Worm (Caenorhabditis elegans) whole organism, L4 larva: ENCODE results near the gene srh-19.
A peak's percentile ranks its signal among the peaks of the same experiment; 100 is the strongest.

Experiments used
- aha-1 ChIP-seq: fragments of 150-350 bp; peaks from one replicate; lab custom pipeline; 2014; ENCODE audit warnings: missing biosample characterization, missing genetic modification characterization
- aly-2 ChIP-seq: sonication (generic microtip); optimal IDR thresholded peaks from 2 replicates; lab custom pipeline; 2018; ENCODE audit warnings: missing biosample characterization, missing genetic modification characterization
- ceh-20 ChIP-seq: fragments of 200-800 bp; sonication (Bioruptor generic); IDR thresholded peaks from 2 replicates; pipeline ENCODE4 v1.3.6; 2022; ENCODE audit warnings: missing genetic modification reagents, missing genetic modification characterization, missing compliant biosample characterization
- ceh-28 ChIP-seq: fragments of 150-350 bp; optimal IDR thresholded peaks from 2 replicates; lab custom pipeline; 2014; ENCODE audit warnings: missing biosample characterization, missing genetic modification reagents, missing genetic modification characterization
- cey-2 ChIP-seq: sonication (generic microtip); optimal IDR thresholded peaks from 3 replicates; lab custom pipeline; 2017; ENCODE audit warnings: missing genetic modification characterization, mild to moderate bottlenecking, missing compliant biosample characterization, antibody characterized with exemption, borderline replicate concordance; ENCODE audit not compliant: insufficient read depth
- ctbp-1 ChIP-seq: fragments of 200-800 bp; sonication (Bioruptor generic); IDR thresholded peaks from 2 replicates; pipeline ENCODE4 v1.3.6; 2022; ENCODE audit warnings: missing genetic modification reagents, missing genetic modification characterization, missing compliant biosample characterization
- daf-12 ChIP-seq: fragments of 150-350 bp; optimal IDR thresholded peaks from 2 replicates; lab custom pipeline; 2014; ENCODE audit warnings: missing biosample characterization, missing genetic modification reagents, missing genetic modification characterization
- daf-16 ChIP-seq, 3 experiments: sonication (generic microtip); optimal IDR thresholded peaks; 2 replicates each; lab custom pipeline; 2016 to 2017; ENCODE audit warnings: missing genetic modification characterization in 3 of 3, missing genetic modification reagents in 3 of 3, mild to moderate bottlenecking in 2 of 3, missing compliant biosample characterization in 2 of 3, missing biosample characterization in 1 of 3, moderate library complexity in 1 of 3
- duxl-1 ChIP-seq: sonication (generic microtip); optimal IDR thresholded peaks from 2 replicates; lab custom pipeline; 2016; ENCODE audit warnings: mild to moderate bottlenecking, missing genetic modification characterization, moderate library complexity, missing compliant biosample characterization; ENCODE audit not compliant: poor library complexity
- dve-1 ChIP-seq: sonication (generic microtip); optimal IDR thresholded peaks from 2 replicates; lab custom pipeline; 2017; ENCODE audit warnings: antibody characterized with exemption, mild to moderate bottlenecking, missing genetic modification characterization, missing compliant biosample characterization; ENCODE audit not compliant: insufficient read depth
- egl-43 ChIP-seq: fragments of 200-800 bp; sonication (Bioruptor generic); IDR thresholded peaks from 2 replicates; pipeline ENCODE4 v1.3.6; 2022; ENCODE audit warnings: missing genetic modification reagents, missing genetic modification characterization, missing compliant biosample characterization
- hif-1 ChIP-seq, 2 experiments: sonication (generic microtip); optimal IDR thresholded peaks; 2 replicates each; lab custom pipeline; 2016 to 2017; ENCODE audit warnings: missing compliant biosample characterization in 2 of 2, missing genetic modification characterization in 2 of 2, missing genetic modification reagents in 2 of 2, missing genotype in 2 of 2, mild to moderate bottlenecking in 1 of 2
- hlh-11 ChIP-seq: fragments of 200-800 bp; sonication (Bioruptor generic); optimal IDR thresholded peaks from 2 replicates; lab custom pipeline; 2018; ENCODE audit warnings: mild to moderate bottlenecking, missing genetic modification characterization, missing compliant biosample characterization
- lim-7 ChIP-seq: fragments of 200-800 bp; sonication (Bioruptor generic); IDR thresholded peaks from 2 replicates; pipeline ENCODE4 v1.3.6; 2022; ENCODE audit warnings: missing genetic modification characterization, missing compliant biosample characterization
- lin-38 ChIP-seq: fragments of 200-800 bp; sonication (Bioruptor generic); IDR thresholded peaks from 2 replicates; pipeline ENCODE4 v1.3.6; 2022; ENCODE audit warnings: missing genetic modification reagents, missing genetic modification characterization, missing compliant biosample characterization
- lsy-2 ChIP-seq, 2 experiments: fragments of 150-350 bp in 1 of 2; sonication (generic microtip) in 1 of 2; optimal IDR thresholded peaks; 2 replicates each; lab custom pipeline; 2014 to 2017; ENCODE audit warnings: missing biosample characterization in 2 of 2, missing genetic modification characterization in 2 of 2
- madf-5 ChIP-seq, 2 experiments: fragments of 200-800 bp; sonication (Bioruptor generic); IDR thresholded peaks; 2 replicates each; pipeline ENCODE4 v1.3.6; 2022; ENCODE audit warnings: missing compliant biosample characterization in 2 of 2, missing genetic modification characterization in 2 of 2
- madf-9 ChIP-seq: fragments of 200-800 bp; sonication (Bioruptor generic); conservative IDR thresholded peaks from 2 replicates; pipeline ENCODE4 v1.3.6; 2022; ENCODE audit warnings: missing genetic modification reagents, missing genetic modification characterization, missing compliant biosample characterization
- mep-1 ChIP-seq: fragments of 150-350 bp; sonication (generic microtip); optimal IDR thresholded peaks from 3 replicates; lab custom pipeline; 2014; ENCODE audit warnings: missing biosample characterization, missing genetic modification characterization
- mes-2 ChIP-seq: sonication (generic microtip); optimal IDR thresholded peaks from 2 replicates; lab custom pipeline; 2016; ENCODE audit warnings: missing genotype, mild to moderate bottlenecking, missing genetic modification characterization, missing compliant biosample characterization; ENCODE audit not compliant: poor library complexity, severe bottlenecking
- nhr-102 ChIP-seq: sonication (generic microtip); optimal IDR thresholded peaks from 2 replicates; lab custom pipeline; 2016; ENCODE audit warnings: mild to moderate bottlenecking, missing genetic modification characterization, moderate library complexity, missing compliant biosample characterization
- nhr-11 ChIP-seq: fragments of 150-350 bp; optimal IDR thresholded peaks from 2 replicates; lab custom pipeline; 2014; ENCODE audit warnings: missing biosample characterization, missing genetic modification characterization
- nhr-25 ChIP-seq: sonication (generic microtip); optimal IDR thresholded peaks from 2 replicates; lab custom pipeline; 2017; ENCODE audit warnings: missing genetic modification characterization, mild to moderate bottlenecking, missing compliant biosample characterization, antibody characterized with exemption, moderate library complexity, borderline replicate concordance; ENCODE audit not compliant: insufficient read depth
- nhr-42 ChIP-seq: fragments of 200-800 bp; sonication (Bioruptor generic); IDR thresholded peaks from 2 replicates; pipeline ENCODE4 v1.3.6; 2022; ENCODE audit warnings: missing genetic modification characterization, missing compliant biosample characterization
- nhr-6 ChIP-seq: fragments of 150-350 bp; optimal IDR thresholded peaks from 2 replicates; lab custom pipeline; 2014; ENCODE audit warnings: missing biosample characterization, missing genetic modification characterization
- nhr-77 ChIP-seq: fragments of 150-350 bp; optimal IDR thresholded peaks from 2 replicates; lab custom pipeline; 2014; ENCODE audit warnings: missing biosample characterization, missing genetic modification characterization
- rbr-2 ChIP-seq: sonication (generic microtip); optimal IDR thresholded peaks from 2 replicates; lab custom pipeline; 2016; ENCODE audit warnings: missing genotype, missing genetic modification characterization, missing compliant biosample characterization
- saeg-2 ChIP-seq: fragments of 200-800 bp; sonication (Bioruptor generic); IDR thresholded peaks from 2 replicates; pipeline ENCODE4 v1.3.6; 2022; ENCODE audit warnings: missing genetic modification reagents, missing genetic modification characterization, missing compliant biosample characterization
- set-16 ChIP-seq: fragments of 200-800 bp; sonication (Bioruptor generic); IDR thresholded peaks from 2 replicates; pipeline ENCODE4 v1.3.6; 2022; ENCODE audit warnings: missing genetic modification reagents, missing genetic modification characterization, missing compliant biosample characterization
- tag-97 ChIP-seq: fragments of 200-800 bp; sonication (Bioruptor generic); IDR thresholded peaks from 2 replicates; pipeline ENCODE4 v1.3.6; 2022; ENCODE audit warnings: missing genetic modification characterization, missing compliant biosample characterization
- unc-130 ChIP-seq: sonication (generic microtip); optimal IDR thresholded peaks from 2 replicates; lab custom pipeline; 2016; ENCODE audit warnings: missing genetic modification reagents, missing genetic modification characterization, missing compliant biosample characterization
- unc-39 ChIP-seq: sonication (generic microtip); optimal IDR thresholded peaks from 2 replicates; lab custom pipeline; 2017; ENCODE audit warnings: missing biosample characterization, missing genetic modification characterization
- unc-62 ChIP-seq, 3 experiments: fragments of 150-350 bp in 1 of 3; sonication (generic microtip); optimal IDR thresholded peaks in 2 of 3; peaks in 1 of 3; 1 replicate in 1 of 3; 2 replicates in 2 of 3; lab custom pipeline; 2014 to 2017; ENCODE audit warnings: missing biosample characterization in 3 of 3, missing genetic modification characterization in 3 of 3, missing genetic modification reagents in 3 of 3, missing genotype in 1 of 3
- vab-7 ChIP-seq: fragments of 200-800 bp; sonication (Bioruptor generic); IDR thresholded peaks from 2 replicates; pipeline ENCODE4 v1.3.6; 2022; ENCODE audit warnings: missing genetic modification reagents, missing genetic modification characterization, missing compliant biosample characterization
- ztf-11 ChIP-seq: fragments of 150-350 bp; optimal IDR thresholded peaks from 2 replicates; lab custom pipeline; 2014; ENCODE audit warnings: missing biosample characterization, missing genetic modification characterization

srh-19 gene

ce11 chrX:1438925-1439324 lies 26.0 kb downstream of the srh-19 start (continued):
- no peak for TF ChIP-seq cey-2 (tag; lab: Kevin White, UChicago)
- no peak for TF ChIP-seq nhr-42
- no peak for TF ChIP-seq nhr-6 (tag; lab: Kevin White, UChicago)
- TF ChIP-seq nhr-25 = no peak
- no peak for TF ChIP-seq aly-2 (tag; lab: Kevin White, UChicago)
- no peak for TF ChIP-seq aha-1 (tag; lab: Kevin White, UChicago)
- no peak for TF ChIP-seq ceh-28 (tag; lab: Kevin White, UChicago)
- TF ChIP-seq lim-7 (GFP tag; lab: Robert Waterston, UW) = no peak
- no peak for TF ChIP-seq nhr-11
- TF ChIP-seq madf-9 = no peak
- no peak for TF ChIP-seq unc-130 (GFP tag; lab: Kevin White, UChicago)
- TF ChIP-seq rbr-2 (tag; lab: Kevin White, UChicago) = peak; percentile 30
- no peak for TF ChIP-seq madf-5 (GFP tag; IDR thresholded peaks at IDR 0.05; lab: Robert Waterston, UW)
- peak; percentile 32 for TF ChIP-seq mes-2 (tag; lab: Kevin White, UChicago)
- 0 out of 2 replicates have a peak, but pooled peaks have one; percentile 33 for TF ChIP-seq vab-7 (GFP tag; lab: Robert Waterston, UW)

- TF ChIP-seq ceh-20 (GFP tag; lab: Robert Waterston, UW) (no peak), aha-1 (tag; lab: Kevin White, UChicago) (peak; percentile 24)
Measured at ce11 chrX:1440161-1440560, 27.2 kb downstream of the srh-19 start, which contains the start of gene sedl-1. sedl-1 (minus strand) TSS chrX:1440261.

- no peak for TF ChIP-seq egl-43 (GFP tag; lab: Robert Waterston, UW)
- no peak for TF ChIP-seq hlh-11 (tag; lab: Kevin White, UChicago)
- TF ChIP-seq ctbp-1 (GFP tag; lab: Robert Waterston, UW) = no peak
- no peak for TF ChIP-seq tag-97
- TF ChIP-seq saeg-2 = no peak
- TF ChIP-seq ztf-11 (tag; lab: Kevin White, UChicago) = no peak
- TF ChIP-seq aha-1 (tag; lab: Kevin White, UChicago) = peak; percentile 15
- peak; percentile 93 for TF ChIP-seq set-16 (GFP tag; lab: Robert Waterston, UW)
- no peak for TF ChIP-seq unc-39
- no peak for TF ChIP-seq daf-12 (tag; lab: Kevin White, UChicago)
- no peak for TF ChIP-seq lsy-2 (tag; optimal IDR thresholded peaks at IDR 0.05; lab: Kevin White, UChicago)
Measured at ce11 chrX:1441602-1442183, 28.7 kb downstream of the srh-19 start.

ce11 chrX:1443556-1444243 lies 30.8 kb downstream of the srh-19 start:
- TF ChIP-seq aly-2 (tag; lab: Kevin White, UChicago) (no peak), duxl-1 (tag; lab: Kevin White, UChicago) (peak; percentile 8), lin-38 (GFP tag; lab: Robert Waterston, UW) (peak; percentile 10; the same call in 1 of the 2 replicates), dve-1 (tag; lab: Kevin White, UChicago) (no peak), hif-1 (tag; optimal IDR thresholded peaks at IDR 0.05; lab: Kevin White, UChicago) (peak in 1 of 2 experiments; percentile 17), daf-16 (GFP tag; optimal IDR thresholded peaks at IDR 0.05; lab: Kevin White, UChicago) (no peak), daf-16 (tag; optimal IDR thresholded peaks at IDR 0.05; lab: Kevin White, UChicago) (peak; percentile 37), mep-1 (peak; percentile 0), aha-1 (tag; lab: Kevin White, UChicago) (peak; percentile 68), hlh-11 (tag; lab: Kevin White, UChicago) (no peak), nhr-102 (tag; lab: Kevin White, UChicago) (peak; percentile 55), unc-62 (GFP tag; optimal IDR thresholded peaks at IDR 0.05 in 1 of 2; lab: Kevin White, UChicago) (peak in 1 of 2 experiments; percentile 89), unc-62 (tag; optimal IDR thresholded peaks at IDR 0.05; lab: Kevin White, UChicago) (no peak), nhr-77 (tag; lab: Kevin White, UChicago) (peak; percentile 61)
